Fruit fly (Drosophila melanogaster) whole organism, pupa: ENCODE data around the gene CG17646.

Experiments used
- CG10348 ChIP-seq: fragments of 200-800 bp; sonication (Bioruptor generic); IDR thresholded peaks from 2 replicates; pipeline ENCODE4 v1.3.6; 2022; ENCODE audit warnings: missing biosample characterization, missing genetic modification characterization
- CG12605 ChIP-seq: fragments of 200-800 bp; sonication (Bioruptor generic); IDR thresholded peaks from 2 replicates; pipeline ENCODE4 v1.3.6; 2022; ENCODE audit warnings: missing biosample characterization, missing genetic modification characterization
- CG13204 ChIP-seq: fragments of 200-800 bp; sonication (Bioruptor generic); optimal IDR thresholded peaks from 2 replicates; lab custom pipeline; 2018; ENCODE audit warnings: missing biosample characterization, mild to moderate bottlenecking, missing genetic modification characterization, moderate library complexity
- CG14655 ChIP-seq: fragments of 200-800 bp; sonication (Bioruptor generic); optimal IDR thresholded peaks from 3 replicates; lab custom pipeline; 2017; ENCODE audit warnings: mild to moderate bottlenecking, missing biosample characterization, missing genetic modification reagents, missing genetic modification characterization
- CG15710 ChIP-seq: fragments of 200-800 bp; sonication (Bioruptor generic); optimal IDR thresholded peaks from 2 replicates; lab custom pipeline; 2018; ENCODE audit warnings: missing biosample characterization, mild to moderate bottlenecking, missing genetic modification characterization, moderate library complexity
- CG17806 ChIP-seq: fragments of 200-800 bp; sonication (Bioruptor generic); optimal IDR thresholded peaks from 2 replicates; lab custom pipeline; 2018; ENCODE audit warnings: missing biosample characterization, mild to moderate bottlenecking, missing genetic modification characterization, moderate library complexity
- CG32121 ChIP-seq: fragments of 200-800 bp; sonication (Bioruptor generic); IDR thresholded peaks from 2 replicates; pipeline ENCODE4 v1.3.6; 2022; ENCODE audit warnings: missing biosample characterization, missing genetic modification characterization
- CG34367 ChIP-seq: fragments of 200-800 bp; sonication (Bioruptor generic); optimal IDR thresholded peaks from 2 replicates; lab custom pipeline; 2018; ENCODE audit warnings: missing biosample characterization, mild to moderate bottlenecking, missing genetic modification characterization
- CG4496 ChIP-seq: fragments of 200-800 bp; sonication (Bioruptor generic); IDR thresholded peaks from 3 replicates; pipeline ENCODE4 v1.3.6; 2022; ENCODE audit warnings: missing biosample characterization, missing genetic modification characterization
- CG8159 ChIP-seq: fragments of 200-800 bp; sonication (Bioruptor generic); optimal IDR thresholded peaks from 3 replicates; lab custom pipeline; 2018; ENCODE audit warnings: missing biosample characterization, mild to moderate bottlenecking, missing genetic modification characterization, moderate library complexity
- CG8301 ChIP-seq: fragments of 200-800 bp; sonication (Bioruptor generic); optimal IDR thresholded peaks from 2 replicates; lab custom pipeline; 2018; ENCODE audit warnings: missing biosample characterization, mild to moderate bottlenecking, missing genetic modification characterization
- CG9948 ChIP-seq: fragments of 200-800 bp; sonication (Bioruptor generic); optimal IDR thresholded peaks from 2 replicates; lab custom pipeline; 2018; ENCODE audit warnings: missing biosample characterization, mild to moderate bottlenecking, missing genetic modification characterization, moderate library complexity
- D1 ChIP-seq: fragments of 200-800 bp; sonication (Bioruptor generic); optimal IDR thresholded peaks from 2 replicates; lab custom pipeline; 2018; ENCODE audit warnings: missing biosample characterization, mild to moderate bottlenecking, missing genetic modification characterization, moderate library complexity
- EcR ChIP-seq: fragments of 200-800 bp; sonication (Bioruptor generic); optimal IDR thresholded peaks from 3 replicates; lab custom pipeline; 2019; ENCODE audit warnings: missing biosample characterization, missing genetic modification characterization, mild to moderate bottlenecking, moderate library complexity, missing genetic modification reagents
- Ets98B ChIP-seq: fragments of 200-800 bp; sonication (Bioruptor generic); IDR thresholded peaks from 2 replicates; pipeline ENCODE4 v1.3.6; 2022; ENCODE audit warnings: missing biosample characterization, missing genetic modification characterization
- Pif1A ChIP-seq: fragments of 200-800 bp; sonication (Bioruptor generic); optimal IDR thresholded peaks from 3 replicates; lab custom pipeline; 2016; ENCODE audit warnings: missing biosample characterization, missing genetic modification characterization
- Pif1B ChIP-seq: fragments of 200-800 bp; sonication (Bioruptor generic); optimal IDR thresholded peaks from 3 replicates; lab custom pipeline; 2016; ENCODE audit warnings: missing biosample characterization, missing genetic modification characterization
- Snoo ChIP-seq: fragments of 200-800 bp; sonication (Bioruptor generic); optimal IDR thresholded peaks from 3 replicates; lab custom pipeline; 2017; ENCODE audit warnings: missing biosample characterization, mild to moderate bottlenecking, missing genetic modification characterization, inconsistent platforms
- fd96Ca ChIP-seq: fragments of 200-800 bp; sonication (Bioruptor generic); IDR thresholded peaks from 3 replicates; pipeline ENCODE4 v1.3.6; 2022; ENCODE audit warnings: missing biosample characterization, missing genetic modification characterization
- gl ChIP-seq: fragments of 200-800 bp; sonication (Bioruptor generic); optimal IDR thresholded peaks from 2 replicates; lab custom pipeline; 2018; ENCODE audit warnings: missing biosample characterization, mild to moderate bottlenecking, missing genetic modification characterization
- rn ChIP-seq: fragments of 200-800 bp; sonication (Bioruptor generic); IDR thresholded peaks from 2 replicates; pipeline ENCODE4 v1.3.6; 2022; ENCODE audit warnings: missing biosample characterization, missing genetic modification characterization

CG17646 gene

DNA sequence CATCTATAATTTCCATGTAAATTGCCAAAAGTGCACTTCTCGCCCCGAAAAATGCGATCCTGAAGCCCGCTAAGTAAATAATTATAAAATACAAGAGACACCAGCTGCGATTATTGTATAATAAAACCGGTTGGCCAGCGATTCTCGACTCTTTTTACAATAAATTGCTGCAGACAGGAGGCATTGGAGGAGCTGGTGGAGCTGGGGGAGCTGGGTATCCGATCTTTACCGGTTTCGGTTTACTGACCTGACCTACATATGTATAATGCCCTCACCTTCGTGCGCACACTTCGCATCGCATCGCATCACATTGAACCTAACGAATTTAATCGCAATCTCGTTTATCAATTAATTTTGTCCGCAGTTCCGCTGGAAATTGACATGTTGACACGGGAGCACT is 16.1 kb downstream of the CG17646 start:
- TF ChIP-seq Ets98B (GFP tag; lab: Robert Waterston, UW) (no peak), D1 (tag; lab: Kevin White, UChicago) (no peak), EcR (GFP tag; lab: Kevin White, UChicago) (peak; percentile 95), CG32121 (GFP tag; lab: Robert Waterston, UW) (no peak)

DNA sequence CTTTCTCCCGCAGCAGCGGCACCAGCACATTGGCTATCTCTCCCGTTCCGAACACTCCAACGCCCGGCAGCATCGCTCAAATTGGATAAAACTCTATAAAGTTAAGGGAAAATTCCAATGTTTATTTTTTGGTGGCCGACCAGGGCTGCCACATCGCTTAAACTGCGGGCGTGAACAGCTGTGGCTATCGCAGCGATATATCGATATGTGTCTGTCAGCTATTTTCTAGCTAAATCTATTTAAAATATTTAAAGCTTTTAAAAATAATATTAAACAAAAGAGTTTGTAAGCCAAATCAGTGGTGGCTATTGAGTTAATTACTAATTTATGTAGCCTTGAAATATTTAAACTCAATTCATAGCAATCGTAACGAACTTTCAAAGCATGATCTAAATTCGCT is 19.6 kb downstream of the CG17646 start, which contains the start of the genes CG17712 and CG17648:
Gene CG17712 (minus strand): TSS at position 170 of the 400 bp plus-strand sequence.
Gene CG17648 (plus strand): TSS at position 356 of the 400 bp plus-strand sequence.
- no peak for TF ChIP-seq CG15710 (tag; lab: Kevin White, UChicago)
- TF ChIP-seq CG9948 (tag; lab: Kevin White, UChicago), result no peak
- no peak for TF ChIP-seq Pif1A
- no peak for TF ChIP-seq Pif1B (GFP tag; lab: Kevin White, UChicago)
- TF ChIP-seq D1 (tag; lab: Kevin White, UChicago), result no peak
- no peak for TF ChIP-seq CG12605 (GFP tag; lab: Robert Waterston, UW)
- TF ChIP-seq CG13204, result no peak
- no peak for TF ChIP-seq CG8159
- TF ChIP-seq CG4496 (GFP tag; lab: Robert Waterston, UW), result no peak
- TF ChIP-seq fd96Ca (GFP tag; lab: Robert Waterston, UW), result no peak
- TF ChIP-seq EcR (GFP tag; lab: Kevin White, UChicago), result no peak
- TF ChIP-seq CG32121 (GFP tag; lab: Robert Waterston, UW), result no peak

DNA sequence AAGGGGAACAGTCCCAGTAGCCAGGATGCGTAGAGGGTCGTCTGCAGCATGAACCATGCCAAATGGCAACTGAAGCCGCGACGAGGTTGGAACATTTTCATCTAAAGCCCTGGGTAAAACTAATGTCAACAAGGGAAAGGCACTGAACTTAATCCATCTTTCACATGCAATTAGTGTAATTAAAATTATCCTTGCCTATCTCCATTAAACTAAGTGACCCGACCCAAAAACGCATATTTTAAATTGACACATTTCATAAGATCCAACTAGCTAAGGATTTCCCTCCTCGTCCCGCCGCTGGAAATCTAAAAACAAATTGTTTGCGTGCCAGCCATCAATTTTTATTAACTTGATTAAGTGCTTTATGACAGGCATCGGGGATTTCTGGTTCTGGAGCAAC is 24.0 kb downstream of the CG17646 start, which contains the start of gene Gr22f:
Gene Gr22f (minus strand): TSS at position 101 of the 400 bp plus-strand sequence.
- TF ChIP-seq Pif1B (GFP tag; lab: Kevin White, UChicago), result no peak
- TF ChIP-seq rn (GFP tag; lab: Robert Waterston, UW), result no peak
- TF ChIP-seq CG12605 (GFP tag; lab: Robert Waterston, UW), result no peak
- no peak for TF ChIP-seq CG10348 (GFP tag; lab: Robert Waterston, UW)
- TF ChIP-seq fd96Ca (GFP tag; lab: Robert Waterston, UW), result no peak
- no peak for TF ChIP-seq Ets98B (GFP tag; lab: Robert Waterston, UW)
- no peak for TF ChIP-seq CG15710 (tag; lab: Kevin White, UChicago)
- TF ChIP-seq CG8159, result no peak
- no peak for TF ChIP-seq CG34367
- TF ChIP-seq Pif1A, result no peak
- no peak for TF ChIP-seq EcR (GFP tag; lab: Kevin White, UChicago)
- no peak for TF ChIP-seq D1 (tag; lab: Kevin White, UChicago)

DNA sequence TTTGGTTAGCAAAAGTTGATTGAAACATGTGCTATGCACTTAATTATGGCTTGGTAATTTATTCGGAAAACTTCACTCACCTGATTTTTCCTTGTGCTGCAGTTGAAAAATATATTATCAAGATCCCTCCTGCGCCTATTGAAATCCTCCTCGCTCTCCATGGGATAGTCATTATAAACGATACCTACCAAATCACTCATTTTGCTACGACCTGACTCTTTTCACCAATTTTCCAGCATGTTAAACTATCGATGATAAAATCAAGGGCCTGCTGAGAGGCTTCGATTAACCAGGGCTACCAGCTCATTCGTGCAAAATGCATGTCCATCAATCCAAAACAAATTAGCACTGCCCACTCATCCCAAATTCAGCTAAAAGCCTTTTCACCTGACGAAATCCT is 26.5 kb downstream of the CG17646 start, which contains the start of gene CG17650:
Gene CG17650 (minus strand): TSS at position 241 of the 400 bp plus-strand sequence.
- TF ChIP-seq CG12605 (GFP tag; lab: Robert Waterston, UW), result no peak
- no peak for TF ChIP-seq Snoo (tag; lab: Kevin White, UChicago)
- no peak for TF ChIP-seq fd96Ca (GFP tag; lab: Robert Waterston, UW)
- TF ChIP-seq CG14655 (GFP tag; lab: Kevin White, UChicago), result no peak
- no peak for TF ChIP-seq EcR (GFP tag; lab: Kevin White, UChicago)
- TF ChIP-seq Pif1A, result no peak

DNA sequence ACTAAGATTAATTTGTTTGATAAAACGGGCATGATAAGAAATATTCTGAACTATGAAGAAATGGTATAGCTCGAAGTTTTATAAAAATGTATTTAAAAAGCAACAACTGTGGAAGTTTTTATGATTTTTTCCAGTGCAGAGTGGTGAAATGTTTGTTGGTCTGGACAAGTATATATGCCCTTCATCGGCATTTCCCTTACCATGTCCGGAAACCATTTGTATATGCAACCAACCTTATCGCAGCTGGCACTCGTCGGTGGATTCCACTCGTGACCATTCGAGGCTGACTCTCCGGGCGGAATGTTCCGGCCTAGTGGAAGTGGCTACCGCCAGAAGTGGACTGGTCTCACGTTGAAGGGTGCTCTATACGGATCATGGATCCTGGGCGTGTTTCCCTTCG is 51.4 kb downstream of the CG17646 start, which contains the start of gene Gr22e:
Gene Gr22e (plus strand): TSS at position 301 of the 400 bp plus-strand sequence.
- TF ChIP-seq CG17806 (tag; lab: Kevin White, UChicago) (no peak), Ets98B (GFP tag; lab: Robert Waterston, UW) (no peak), CG13204 (no peak), CG9948 (tag; lab: Kevin White, UChicago) (no peak), CG10348 (GFP tag; lab: Robert Waterston, UW) (no peak), CG4496 (GFP tag; lab: Robert Waterston, UW) (no peak), Pif1A (no peak), CG14655 (GFP tag; lab: Kevin White, UChicago) (no peak), CG8301 (tag; lab: Kevin White, UChicago) (no peak), D1 (tag; lab: Kevin White, UChicago) (no peak), rn (GFP tag; lab: Robert Waterston, UW) (no peak)

DNA sequence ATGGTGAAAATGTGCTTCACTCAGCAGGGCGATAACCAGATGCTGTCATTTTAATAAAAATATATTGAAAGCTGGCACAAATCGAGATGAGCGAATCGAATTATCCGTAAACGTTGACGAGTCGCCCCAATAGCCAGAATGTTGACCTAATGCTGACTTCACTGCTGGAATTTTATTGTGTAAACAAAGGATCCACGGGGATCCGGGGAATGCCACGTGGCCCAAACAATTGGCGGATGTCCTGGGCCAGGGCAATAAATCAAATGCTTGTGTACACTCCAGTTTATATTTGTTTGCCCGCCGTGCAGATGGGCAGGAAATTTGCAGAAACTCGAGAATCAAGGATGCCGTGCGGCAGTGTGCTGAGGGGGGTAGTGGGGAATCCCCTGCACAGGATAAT is 55.6 kb downstream of the CG17646 start:
- no peak for TF ChIP-seq rn (GFP tag; lab: Robert Waterston, UW)
- TF ChIP-seq D1 (tag; lab: Kevin White, UChicago), result no peak
- TF ChIP-seq CG32121 (GFP tag; lab: Robert Waterston, UW), result no peak
- no peak for TF ChIP-seq Pif1B (GFP tag; lab: Kevin White, UChicago)
- TF ChIP-seq CG15710 (tag; lab: Kevin White, UChicago), result no peak
- no peak for TF ChIP-seq Snoo (tag; lab: Kevin White, UChicago)
- TF ChIP-seq gl (tag; lab: Kevin White, UChicago), result no peak
- no peak for TF ChIP-seq CG34367
- TF ChIP-seq CG10348 (GFP tag; lab: Robert Waterston, UW), result no peak
- no peak for TF ChIP-seq EcR (GFP tag; lab: Kevin White, UChicago)
- TF ChIP-seq CG9948 (tag; lab: Kevin White, UChicago), result no peak
- no peak for TF ChIP-seq Pif1A
- TF ChIP-seq CG13204, result no peak

DNA sequence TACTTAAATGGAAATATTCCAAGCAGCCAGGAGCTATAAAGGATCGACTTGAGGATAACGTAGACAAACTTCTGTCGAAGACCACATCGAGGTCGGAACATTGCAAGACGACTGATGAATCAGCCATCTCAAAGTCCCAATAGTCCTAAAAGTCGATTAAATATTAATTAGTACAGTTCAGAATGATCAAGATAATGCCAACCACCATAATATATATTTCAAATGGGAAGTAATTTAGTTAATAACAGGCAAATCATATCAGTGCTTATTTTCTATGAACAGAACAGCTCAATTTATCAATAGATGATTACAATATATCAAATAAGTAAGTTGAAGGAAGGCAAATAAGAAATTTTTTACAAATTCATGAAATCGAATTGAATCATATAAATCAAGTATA is 57.9 kb downstream of the CG17646 start, which contains the start of gene Gr22d:
Gene Gr22d (minus strand): TSS at position 101 of the 400 bp plus-strand sequence.
- no peak for TF ChIP-seq CG9948 (tag; lab: Kevin White, UChicago)
- TF ChIP-seq CG32121 (GFP tag; lab: Robert Waterston, UW), result no peak
- TF ChIP-seq Snoo (tag; lab: Kevin White, UChicago), result no peak
- no peak for TF ChIP-seq CG4496 (GFP tag; lab: Robert Waterston, UW)
- TF ChIP-seq CG8301 (tag; lab: Kevin White, UChicago), result no peak
- no peak for TF ChIP-seq CG15710 (tag; lab: Kevin White, UChicago)
- TF ChIP-seq rn (GFP tag; lab: Robert Waterston, UW), result no peak
- no peak for TF ChIP-seq CG10348 (GFP tag; lab: Robert Waterston, UW)
